Fruit fly (Drosophila melanogaster) whole organism, embryonic: Measurements from ENCODE around the gene CG8774.

Source experiments
- CG15073 ChIP-seq: fragments of 200-800 bp; sonication (Bioruptor generic); optimal IDR thresholded peaks from 2 replicates; lab custom pipeline; 2016; ENCODE audit warnings: missing biosample characterization, missing genetic modification characterization
- CG32767 ChIP-seq: fragments of 200-800 bp; sonication (Bioruptor generic); IDR thresholded peaks from 2 replicates; pipeline ENCODE4 v1.3.6; 2022; ENCODE audit warnings: missing biosample characterization, missing genetic modification characterization
- twi ChIP-seq: fragments of 200-800 bp; optimal IDR thresholded peaks from 2 replicates; lab custom pipeline; 2019; ENCODE audit warnings: missing biosample characterization, mild to moderate bottlenecking, missing genetic modification characterization, moderate library complexity

DNA sequence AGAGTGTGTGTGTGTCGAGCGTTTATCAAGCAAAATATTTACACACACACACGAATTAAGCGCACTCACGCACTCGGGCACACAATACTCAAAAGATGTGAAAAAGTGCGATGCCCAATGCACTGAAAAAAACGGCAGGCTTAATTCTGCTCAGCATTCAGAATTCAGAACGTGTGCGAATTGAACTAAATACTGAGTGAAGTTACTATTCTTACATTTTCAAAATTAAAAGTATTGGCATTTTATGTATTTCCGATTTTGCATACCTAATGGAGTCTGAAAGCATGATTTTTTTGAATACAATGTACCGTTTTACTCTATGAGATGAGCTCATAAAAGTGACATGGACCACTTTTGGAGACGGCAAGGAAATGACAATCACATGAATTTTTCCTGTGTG lies 41.5 kb upstream of the CG8774 start:
- TF ChIP-seq CG15073 (GFP tag; lab: Kevin White, UChicago): no peak
- no peak for TF ChIP-seq twi (tag; lab: Kevin White, UChicago)
- no peak for TF ChIP-seq CG32767
